Fruit fly (Drosophila melanogaster) Kc167 (cell line): Measurements from ENCODE around the gene CG13005.

Experiments
- Sin3A ChIP-seq: fragments of >200 bp; optimal IDR thresholded peaks from 2 replicates; lab custom pipeline; 2018; ENCODE audit warnings: missing external identifiers
- psq ChIP-seq: fragments of >200 bp; optimal IDR thresholded peaks from 2 replicates; lab custom pipeline; 2017; ENCODE audit warnings: missing external identifiers

dm6 chrX:16844295-16844694 lies 40.8 kb downstream of the CG13005 start, which contains the start of gene RSG7:
- TF ChIP-seq psq (lab: Kevin White, UChicago) (no peak), Sin3A (no peak)
